Worm (Caenorhabditis elegans): ENCODE data around the gene C06E4.3.
A peak's percentile ranks its signal among the peaks of the same experiment; 100 is the strongest.

The C06E4.3 gene

DNA sequence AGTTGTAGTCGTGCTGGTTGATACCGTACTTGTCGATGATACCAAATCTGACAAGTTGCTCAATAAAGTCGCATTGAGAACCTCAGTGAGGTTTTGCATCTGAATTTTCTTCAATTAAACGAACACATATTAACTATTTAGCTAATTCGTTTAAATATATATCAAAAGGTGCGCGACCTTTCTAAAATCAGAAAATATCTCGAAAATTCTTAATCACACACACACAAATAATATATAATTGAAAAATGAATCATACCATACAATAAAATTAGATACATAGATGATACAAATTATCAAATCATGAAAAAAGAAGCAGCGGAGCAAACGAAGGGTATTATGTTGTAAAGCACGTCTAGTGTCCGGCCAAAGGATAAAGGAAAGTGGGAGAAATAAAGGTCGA, 32.5 kb upstream of the C06E4.3 start, which contains the start of gene D2024.5:
TSS of gene D2024.5 (minus strand) at position 101 of the 400 bp plus-strand sequence.
- TF ChIP-seq flh-1 (GFP tag; optimal IDR thresholded peaks at IDR 0.05) (no peak), elt-1 (tag; optimal IDR thresholded peaks at IDR 0.05; ENCODE audit: borderline replicate concordance, insufficient read depth) (no peak), ces-1 (GFP tag; optimal IDR thresholded peaks at IDR 0.05) (no peak), snpc-4 (tag; optimal IDR thresholded peaks at IDR 0.05) (no peak), M03D4.4 (tag; optimal IDR thresholded peaks at IDR 0.05) (no peak), sem-2 (GFP tag; optimal IDR thresholded peaks at IDR 0.05) (no peak), drap-1 (GFP tag; optimal IDR thresholded peaks at IDR 0.05) (no peak)

DNA sequence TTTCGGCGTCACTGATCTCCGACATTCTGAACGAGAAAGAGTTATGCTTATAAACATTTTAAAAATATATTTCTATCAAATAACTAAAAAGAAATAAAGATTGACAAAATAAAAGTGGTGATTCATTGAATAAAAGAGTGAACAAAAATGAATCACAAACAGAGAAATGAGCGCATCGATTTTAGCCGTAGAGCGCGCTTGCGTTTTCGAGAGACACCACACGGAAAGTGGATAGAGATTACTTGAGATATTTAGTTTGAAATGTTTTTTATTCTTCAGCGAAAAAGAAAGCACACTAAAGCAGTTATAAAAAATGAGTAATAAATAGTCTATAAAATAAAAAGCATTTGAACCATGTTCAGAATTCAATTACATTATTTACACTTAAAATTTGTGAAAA, 30.5 kb upstream of the C06E4.3 start, which contains the start of gene cap-1:
TSS of gene cap-1 (minus strand) at position 26 of the 400 bp plus-strand sequence.
- TF ChIP-seq lin-13 (tag; optimal IDR thresholded peaks at IDR 0.05) = peak; percentile 54
- TF ChIP-seq ceh-39 (tag; optimal IDR thresholded peaks at IDR 0.05) = peak; percentile 65
- TF ChIP-seq unc-120 (tag; optimal IDR thresholded peaks at IDR 0.05; ENCODE audit: poor library complexity, severe bottlenecking) = no peak
- no peak for TF ChIP-seq mab-5 (tag; optimal IDR thresholded peaks at IDR 0.05)
- no peak for TF ChIP-seq nhr-28 (tag; optimal IDR thresholded peaks at IDR 0.05)
- TF ChIP-seq unc-39 (tag; optimal IDR thresholded peaks at IDR 0.05) = no peak
- no peak for TF ChIP-seq ceh-83 (GFP tag; optimal IDR thresholded peaks at IDR 0.05)
- TF ChIP-seq hlh-1 (tag; optimal IDR thresholded peaks at IDR 0.05) = peak; percentile 47
- TF ChIP-seq blmp-1 (tag; optimal IDR thresholded peaks at IDR 0.05) = no peak
- no peak for TF ChIP-seq snpc-4 (tag; optimal IDR thresholded peaks at IDR 0.05)
- peak; percentile 78 for TF ChIP-seq mep-1 (tag; optimal IDR thresholded peaks at IDR 0.05)
- TF ChIP-seq tbx-8 (GFP tag; optimal IDR thresholded peaks at IDR 0.05) = no peak
- TF ChIP-seq nhr-2 (tag; optimal IDR thresholded peaks at IDR 0.05) = no peak
- no peak for TF ChIP-seq ham-2 (GFP tag; optimal IDR thresholded peaks at IDR 0.05)
- peak; percentile 70 for TF ChIP-seq ces-1 (GFP tag; optimal IDR thresholded peaks at IDR 0.05)
- no peak for TF ChIP-seq unc-62 (GFP tag; optimal IDR thresholded peaks at IDR 0.05)
- no peak for TF ChIP-seq zip-8 (tag; optimal IDR thresholded peaks at IDR 0.05)
- peak; percentile 38 for TF ChIP-seq nhr-237 (tag; optimal IDR thresholded peaks at IDR 0.05)
- no peak for TF ChIP-seq flh-1 (GFP tag; optimal IDR thresholded peaks at IDR 0.05)
- TF ChIP-seq nhr-12 (tag; optimal IDR thresholded peaks at IDR 0.05) = no peak
- TF ChIP-seq ceh-43 (GFP tag; optimal IDR thresholded peaks at IDR 0.05) = no peak
- no peak for TF ChIP-seq sem-2 (GFP tag; optimal IDR thresholded peaks at IDR 0.05)
- peak; percentile 60 for TF ChIP-seq lsy-2 (tag; optimal IDR thresholded peaks at IDR 0.05)
- no peak for TF ChIP-seq elt-1 (tag; optimal IDR thresholded peaks at IDR 0.05; ENCODE audit: borderline replicate concordance, insufficient read depth)
- TF ChIP-seq bed-3 (GFP tag; optimal IDR thresholded peaks at IDR 0.05) = no peak
- no peak for TF ChIP-seq elt-3 (tag; optimal IDR thresholded peaks at IDR 0.05)
- no peak for TF ChIP-seq nhr-76 (tag; optimal IDR thresholded peaks at IDR 0.05)
- no peak for TF ChIP-seq ztf-11 (tag; optimal IDR thresholded peaks at IDR 0.05)
- TF ChIP-seq cnd-1 (tag; optimal IDR thresholded peaks at IDR 0.05) = no peak
- peak; percentile 13 for TF ChIP-seq sptf-1 (tag; optimal IDR thresholded peaks at IDR 0.05)
- TF ChIP-seq drap-1 (GFP tag; optimal IDR thresholded peaks at IDR 0.05) = no peak
- peak; percentile 11 for TF ChIP-seq mls-2 (tag; optimal IDR thresholded peaks at IDR 0.05)
- no peak for TF ChIP-seq M03D4.4 (tag; optimal IDR thresholded peaks at IDR 0.05)
- TF ChIP-seq pha-4 (tag; optimal IDR thresholded peaks at IDR 0.05) = peak; percentile 36
- TF ChIP-seq lin-32 (GFP tag; optimal IDR thresholded peaks at IDR 0.05) = no peak

DNA sequence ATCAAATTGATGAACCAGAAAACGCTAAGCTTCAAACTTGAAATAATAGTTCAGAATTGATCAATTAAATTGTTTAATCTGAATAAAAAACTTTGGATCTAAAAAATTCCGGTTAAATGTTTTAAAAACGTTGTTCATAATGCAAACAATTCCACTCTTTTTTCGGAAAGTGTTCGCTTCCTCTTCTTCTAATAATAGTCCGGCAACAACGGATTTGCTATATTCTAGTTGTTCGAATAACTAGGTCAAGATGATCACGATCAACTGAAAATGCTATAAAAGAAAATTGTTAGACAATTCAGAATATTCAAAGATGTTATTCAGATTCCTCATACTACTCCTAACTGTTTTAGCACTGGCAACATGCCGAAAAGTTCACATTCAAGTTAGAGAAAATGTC, 29.7 kb upstream of the C06E4.3 start, which contains the start of gene D2024.4:
TSS of gene D2024.4 (plus strand) at position 301 of the 400 bp plus-strand sequence.
- TF ChIP-seq unc-39 (tag; optimal IDR thresholded peaks at IDR 0.05) = no peak
- TF ChIP-seq unc-120 (tag; optimal IDR thresholded peaks at IDR 0.05; ENCODE audit: poor library complexity, severe bottlenecking) = no peak
- no peak for TF ChIP-seq ceh-83 (GFP tag; optimal IDR thresholded peaks at IDR 0.05)
- no peak for TF ChIP-seq mls-2 (tag; optimal IDR thresholded peaks at IDR 0.05)
- no peak for TF ChIP-seq nhr-28 (tag; optimal IDR thresholded peaks at IDR 0.05)
- TF ChIP-seq nhr-76 (tag; optimal IDR thresholded peaks at IDR 0.05) = no peak

DNA sequence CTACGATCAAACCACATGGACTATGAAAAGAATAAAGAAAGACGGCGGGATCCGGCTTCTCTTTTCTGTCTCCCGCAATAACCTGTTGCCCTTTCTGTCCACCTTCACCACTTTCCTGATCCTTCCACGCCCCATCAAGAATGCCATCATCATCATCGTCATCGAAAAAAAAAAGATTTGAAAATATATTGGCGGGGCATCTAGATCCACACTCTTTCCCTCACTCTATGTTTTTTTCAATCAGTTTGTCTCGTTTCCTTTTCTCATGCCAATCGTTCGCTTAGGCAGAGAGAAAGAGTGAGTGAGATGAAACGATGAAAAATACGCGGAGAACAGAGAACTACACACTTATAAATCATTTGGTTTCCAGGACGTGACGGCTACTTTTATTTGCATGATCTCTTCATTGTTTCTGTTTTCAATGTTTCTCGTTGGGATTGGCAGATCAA, 27.1 kb upstream of the C06E4.3 start:
- TF ChIP-seq hlh-1 (tag; optimal IDR thresholded peaks at IDR 0.05) (no peak), unc-62 (GFP tag; optimal IDR thresholded peaks at IDR 0.05) (peak; percentile 41), zip-8 (tag; optimal IDR thresholded peaks at IDR 0.05) (no peak), sptf-1 (tag; optimal IDR thresholded peaks at IDR 0.05) (no peak), ztf-11 (tag; optimal IDR thresholded peaks at IDR 0.05) (no peak), blmp-1 (tag; optimal IDR thresholded peaks at IDR 0.05) (peak; percentile 27), ceh-83 (GFP tag; optimal IDR thresholded peaks at IDR 0.05) (no peak)

Measured in whole organism, mixed stage, embryonic.